Worm (Caenorhabditis elegans) whole organism, L3 larva: ENCODE results near the gene odr-8.

Source experiments
- nhr-23 ChIP-seq: fragments of 150-350 bp; optimal IDR thresholded peaks from 2 replicates; lab custom pipeline; 2014; ENCODE audit warnings: missing biosample characterization, missing genetic modification reagents, missing genetic modification characterization
- nhr-77 ChIP-seq: fragments of 150-350 bp; optimal IDR thresholded peaks from 2 replicates; lab custom pipeline; 2014; ENCODE audit warnings: missing biosample characterization, missing genetic modification characterization
- unc-39 ChIP-seq: sonication (generic microtip); optimal IDR thresholded peaks from 4 replicates; lab custom pipeline; 2017; ENCODE audit warnings: missing biosample characterization, missing genetic modification characterization

ce11 chrIV:6576728-6577101 is 5.8 kb downstream of the odr-8 start:
- no peak for TF ChIP-seq unc-39
- TF ChIP-seq nhr-77 (tag; lab: Kevin White, UChicago): no peak
- TF ChIP-seq nhr-23 (tag; lab: Kevin White, UChicago): peak; percentile 76
